Fruit fly (Drosophila melanogaster) whole organism: ENCODE measurements around the gene CG13053.

Experiments
- CG8478 ChIP-seq: fragments of >200 bp; optimal IDR thresholded peaks from 2 replicates; lab custom pipeline; 2018; ENCODE audit warnings: inconsistent platforms
- Dll ChIP-seq: fragments of >200 bp; optimal IDR thresholded peaks from 2 replicates; lab custom pipeline; 2017
- pan ChIP-seq: fragments of >200 bp; optimal IDR thresholded peaks from 2 replicates; lab custom pipeline; 2017
- psq ChIP-seq: fragments of >200 bp; optimal IDR thresholded peaks from 2 replicates; lab custom pipeline; 2017
- usp ChIP-seq: fragments of >200 bp; optimal IDR thresholded peaks from 2 replicates; lab custom pipeline; 2017; ENCODE audit warnings: missing biosample characterization, missing genetic modification characterization, mixed read lengths

dm6 chr3L:16308380-16308779, 48.9 kb upstream of the CG13053 start, which contains the start of gene CG13042:
- TF ChIP-seq psq (lab: Kevin White, UChicago) (no peak), usp (no peak), CG8478 (lab: Kevin White, UChicago) (no peak), pan (lab: Kevin White, UChicago) (no peak), Dll (lab: Kevin White, UChicago) (no peak)
